Worm (Caenorhabditis elegans) whole organism, L1 larva: ENCODE data around the gene kreg-1.

Source experiments
- C04F5.9 ChIP-seq: sonication (generic microtip); optimal IDR thresholded peaks from 2 replicates; lab custom pipeline; 2016; ENCODE audit warnings: missing genetic modification characterization, missing compliant biosample characterization
- C16A3.4 ChIP-seq: fragments of 150-350 bp; optimal IDR thresholded peaks from 2 replicates; lab custom pipeline; 2014; ENCODE audit warnings: missing biosample characterization, missing genetic modification characterization
- C34B4.2 ChIP-seq: sonication (generic microtip); optimal IDR thresholded peaks from 2 replicates; lab custom pipeline; 2017; ENCODE audit warnings: mild to moderate bottlenecking, missing genetic modification characterization, missing compliant biosample characterization
- F16B12.6 ChIP-seq: fragments of 150-350 bp; optimal IDR thresholded peaks from 2 replicates; lab custom pipeline; 2014; ENCODE audit warnings: missing biosample characterization, missing genetic modification characterization
- aha-1 ChIP-seq: fragments of 150-350 bp; optimal IDR thresholded peaks from 2 replicates; lab custom pipeline; 2014; ENCODE audit warnings: missing biosample characterization, missing genetic modification characterization
- ama-1 ChIP-seq: fragments of 150-350 bp; optimal IDR thresholded peaks from 2 replicates; lab custom pipeline; 2014
- blmp-1 ChIP-seq: fragments of 150-350 bp; optimal IDR thresholded peaks from 2 replicates; lab custom pipeline; 2014; ENCODE audit warnings: missing biosample characterization, missing genetic modification characterization
- ceh-8 ChIP-seq: fragments of 200-800 bp; sonication (Bioruptor generic); optimal IDR thresholded peaks from 2 replicates; lab custom pipeline; 2018; ENCODE audit warnings: mild to moderate bottlenecking, missing genetic modification characterization, moderate library complexity, missing compliant biosample characterization
- ces-1 ChIP-seq: fragments of 150-350 bp; optimal IDR thresholded peaks from 2 replicates; lab custom pipeline; 2014; ENCODE audit warnings: missing biosample characterization, missing genetic modification reagents, missing genetic modification characterization
- dpl-1 ChIP-seq, 3 experiments: fragments of 150-350 bp in 2 of 3; sonication (generic microtip) in 1 of 3; optimal IDR thresholded peaks; 2 replicates each; lab custom pipeline; 2014 to 2017; ENCODE audit warnings: missing biosample characterization in 3 of 3, missing genetic modification characterization in 3 of 3, missing genetic modification reagents in 3 of 3
- dsc-1 ChIP-seq: sonication (generic microtip); optimal IDR thresholded peaks from 2 replicates; lab custom pipeline; 2016; ENCODE audit warnings: mild to moderate bottlenecking, missing genetic modification characterization, missing compliant biosample characterization
- ets-5 ChIP-seq: fragments of 200-800 bp; sonication (Bioruptor generic); IDR thresholded peaks from 2 replicates; pipeline ENCODE4 v1.3.6; 2022; ENCODE audit warnings: missing genetic modification characterization, missing compliant biosample characterization
- fkh-10 ChIP-seq: sonication (generic microtip); optimal IDR thresholded peaks from 2 replicates; lab custom pipeline; 2017; ENCODE audit warnings: missing biosample characterization, missing genetic modification reagents, missing genetic modification characterization
- fkh-4 ChIP-seq: sonication (generic microtip); optimal IDR thresholded peaks from 2 replicates; lab custom pipeline; 2016; ENCODE audit warnings: missing compliant biosample characterization, missing genetic modification characterization, borderline replicate concordance
- fkh-8 ChIP-seq: sonication (generic microtip); optimal IDR thresholded peaks from 2 replicates; lab custom pipeline; 2016; ENCODE audit warnings: mild to moderate bottlenecking, missing genetic modification characterization, missing compliant biosample characterization
- grh-1 ChIP-seq: fragments of 200-800 bp; sonication (Bioruptor generic); IDR thresholded peaks from 2 replicates; pipeline ENCODE4 v1.3.6; 2022; ENCODE audit warnings: missing genetic modification reagents, missing genetic modification characterization, missing compliant biosample characterization
- lin-13 ChIP-seq: fragments of 150-350 bp; optimal IDR thresholded peaks from 2 replicates; lab custom pipeline; 2014; ENCODE audit warnings: missing biosample characterization, missing genetic modification reagents, missing genetic modification characterization
- lin-14 ChIP-seq: fragments of 200-800 bp; sonication (Bioruptor generic); optimal IDR thresholded peaks from 2 replicates; lab custom pipeline; 2018; ENCODE audit warnings: mild to moderate bottlenecking, missing genetic modification characterization, moderate library complexity, missing compliant biosample characterization
- lin-35 ChIP-seq, 2 experiments: fragments of 150-350 bp; optimal IDR thresholded peaks; 2 replicates each; lab custom pipeline; 2014; ENCODE audit warnings: missing biosample characterization in 2 of 2, missing genetic modification characterization in 2 of 2, missing genetic modification reagents in 2 of 2
- lin-39 ChIP-seq: fragments of 150-350 bp; optimal IDR thresholded peaks from 2 replicates; lab custom pipeline; 2014; ENCODE audit warnings: missing biosample characterization, missing genetic modification reagents, missing genetic modification characterization
- mab-9 ChIP-seq: fragments of 200-800 bp; sonication (Bioruptor generic); IDR thresholded peaks from 2 replicates; pipeline ENCODE4 v1.3.6; 2022; ENCODE audit warnings: missing genetic modification reagents, missing genetic modification characterization, missing compliant biosample characterization
- mdl-1 ChIP-seq, 2 experiments: fragments of 150-350 bp; optimal IDR thresholded peaks; 2 replicates each; lab custom pipeline; 2014 to 2017; ENCODE audit warnings: missing biosample characterization in 2 of 2, missing genetic modification characterization in 2 of 2, inconsistent platforms in 1 of 2
- mef-2 ChIP-seq: fragments of 150-350 bp; optimal IDR thresholded peaks from 2 replicates; lab custom pipeline; 2014; ENCODE audit warnings: missing biosample characterization, missing genetic modification characterization
- mep-1 ChIP-seq: fragments of 150-350 bp; optimal IDR thresholded peaks from 2 replicates; lab custom pipeline; 2014; ENCODE audit warnings: missing biosample characterization, missing genetic modification characterization
- nhr-19 ChIP-seq: fragments of 200-800 bp; sonication (Bioruptor generic); conservative IDR thresholded peaks from 2 replicates; pipeline ENCODE4 v1.3.6; 2022; ENCODE audit warnings: missing genetic modification characterization, missing compliant biosample characterization
- nhr-20 ChIP-seq: sonication (generic microtip); optimal IDR thresholded peaks from 2 replicates; lab custom pipeline; 2016; ENCODE audit warnings: mild to moderate bottlenecking, missing genetic modification characterization, missing compliant biosample characterization
- nhr-47 ChIP-seq: sonication (generic microtip); optimal IDR thresholded peaks from 2 replicates; lab custom pipeline; 2016; ENCODE audit warnings: mild to moderate bottlenecking, missing genetic modification characterization, moderate library complexity, missing compliant biosample characterization
- nhr-71 ChIP-seq: sonication (generic microtip); optimal IDR thresholded peaks from 2 replicates; lab custom pipeline; 2016; ENCODE audit warnings: mild to moderate bottlenecking, missing genetic modification characterization, moderate library complexity, missing compliant biosample characterization
- nhr-77 ChIP-seq: fragments of 150-350 bp; optimal IDR thresholded peaks from 2 replicates; lab custom pipeline; 2014; ENCODE audit warnings: missing biosample characterization, missing genetic modification characterization
- pag-3 ChIP-seq: sonication (generic microtip); optimal IDR thresholded peaks from 2 replicates; lab custom pipeline; 2017; ENCODE audit warnings: missing genetic modification characterization, mild to moderate bottlenecking, missing compliant biosample characterization, antibody characterized with exemption, borderline replicate concordance; ENCODE audit not compliant: insufficient read depth
- pax-3 ChIP-seq: fragments of 200-800 bp; sonication (Bioruptor generic); optimal IDR thresholded peaks from 2 replicates; lab custom pipeline; 2018; ENCODE audit warnings: mild to moderate bottlenecking, missing genetic modification characterization, moderate library complexity, missing compliant biosample characterization
- pqm-1 ChIP-seq: sonication (generic microtip); optimal IDR thresholded peaks from 3 replicates; lab custom pipeline; 2017; ENCODE audit warnings: missing biosample characterization, missing genetic modification characterization
- snu-23 ChIP-seq: sonication (generic microtip); optimal IDR thresholded peaks from 2 replicates; lab custom pipeline; 2016; ENCODE audit warnings: missing genetic modification characterization, missing compliant biosample characterization
- unc-30 ChIP-seq: sonication (generic microtip); optimal IDR thresholded peaks from 2 replicates; lab custom pipeline; 2017; ENCODE audit warnings: missing biosample characterization, missing genetic modification characterization
- unc-62 ChIP-seq: fragments of 150-350 bp; optimal IDR thresholded peaks from 2 replicates; lab custom pipeline; 2014; ENCODE audit warnings: missing biosample characterization, missing genetic modification reagents, missing genetic modification characterization
- vab-15 ChIP-seq: sonication (generic microtip); optimal IDR thresholded peaks from 2 replicates; lab custom pipeline; 2017; ENCODE audit warnings: missing genotype, mild to moderate bottlenecking, missing genetic modification characterization, missing compliant biosample characterization
- xbp-1 ChIP-seq: sonication (generic microtip); optimal IDR thresholded peaks from 2 replicates; lab custom pipeline; 2016; ENCODE audit warnings: missing genetic modification characterization, missing compliant biosample characterization

kreg-1 gene

DNA sequence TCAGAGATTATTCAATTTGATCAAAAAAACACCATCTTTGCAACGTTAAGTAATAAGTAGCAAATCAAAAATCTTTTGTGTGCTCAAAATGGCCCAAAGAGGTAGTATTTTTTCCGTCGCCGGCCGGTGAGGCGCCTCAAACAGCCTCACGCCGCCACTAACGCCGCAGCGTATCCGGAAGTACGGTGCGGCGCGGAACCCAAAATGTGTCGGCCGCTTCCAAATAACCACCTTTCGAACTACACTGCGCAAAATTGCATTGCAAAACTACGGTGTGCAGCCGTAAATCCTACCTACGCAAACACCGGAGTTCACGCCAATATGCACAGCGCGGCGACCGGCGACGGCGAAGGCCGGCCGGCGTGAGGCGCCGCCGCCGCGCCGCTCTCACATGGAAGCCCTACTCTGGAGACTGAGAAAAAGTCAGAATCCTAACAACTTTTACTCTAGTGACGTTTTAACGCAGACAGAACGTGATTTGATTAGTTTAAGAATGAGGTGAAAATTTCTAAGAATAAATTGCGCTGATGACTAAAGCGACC, 32.1 kb downstream of the kreg-1 start:
- TF ChIP-seq lin-13 (GFP tag; lab: Kevin White, UChicago) (no peak), vab-15 (tag; lab: Kevin White, UChicago) (no peak), pqm-1 (tag; lab: Kevin White, UChicago) (no peak), lin-39 (no peak), lin-35 (GFP tag; optimal IDR thresholded peaks at IDR 0.05; lab: Kevin White, UChicago) (no peak), C04F5.9 (tag; lab: Kevin White, UChicago) (no peak), blmp-1 (no peak), unc-62 (no peak), mab-9 (GFP tag; lab: Robert Waterston, UW) (no peak), mep-1 (tag; lab: Kevin White, UChicago) (no peak)

DNA sequence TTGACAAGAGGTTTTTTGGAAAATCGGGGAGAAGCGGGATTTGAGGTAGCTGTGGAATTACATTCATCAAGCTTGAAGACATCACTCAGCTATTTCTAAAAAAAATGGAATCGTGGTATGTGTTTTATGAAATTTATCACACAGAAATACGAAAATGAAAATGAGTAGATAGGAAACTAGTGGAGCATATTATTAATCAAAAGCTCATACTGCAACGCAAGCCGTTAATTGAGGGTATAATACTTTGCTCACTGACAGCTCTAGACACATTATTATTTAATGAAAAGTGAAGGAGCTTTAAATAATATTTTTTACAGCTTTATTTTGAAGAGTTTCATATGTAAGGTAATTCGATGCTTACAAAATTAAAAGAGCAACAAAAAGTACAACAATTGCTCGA, 33.3 kb downstream of the kreg-1 start, which contains the start of gene M02D8.7:
M02D8.7 (minus strand) TSS at position 101 of the 400 bp plus-strand sequence.
- TF ChIP-seq C04F5.9 (tag; lab: Kevin White, UChicago) (no peak), nhr-77 (no peak), pag-3 (tag; lab: Kevin White, UChicago) (no peak), aha-1 (tag; lab: Kevin White, UChicago) (no peak), nhr-19 (GFP tag; lab: Robert Waterston, UW) (no peak), lin-14 (GFP tag; lab: Kevin White, UChicago) (no peak), lin-39 (no peak), blmp-1 (no peak), F16B12.6 (tag; lab: Kevin White, UChicago) (no peak)

DNA sequence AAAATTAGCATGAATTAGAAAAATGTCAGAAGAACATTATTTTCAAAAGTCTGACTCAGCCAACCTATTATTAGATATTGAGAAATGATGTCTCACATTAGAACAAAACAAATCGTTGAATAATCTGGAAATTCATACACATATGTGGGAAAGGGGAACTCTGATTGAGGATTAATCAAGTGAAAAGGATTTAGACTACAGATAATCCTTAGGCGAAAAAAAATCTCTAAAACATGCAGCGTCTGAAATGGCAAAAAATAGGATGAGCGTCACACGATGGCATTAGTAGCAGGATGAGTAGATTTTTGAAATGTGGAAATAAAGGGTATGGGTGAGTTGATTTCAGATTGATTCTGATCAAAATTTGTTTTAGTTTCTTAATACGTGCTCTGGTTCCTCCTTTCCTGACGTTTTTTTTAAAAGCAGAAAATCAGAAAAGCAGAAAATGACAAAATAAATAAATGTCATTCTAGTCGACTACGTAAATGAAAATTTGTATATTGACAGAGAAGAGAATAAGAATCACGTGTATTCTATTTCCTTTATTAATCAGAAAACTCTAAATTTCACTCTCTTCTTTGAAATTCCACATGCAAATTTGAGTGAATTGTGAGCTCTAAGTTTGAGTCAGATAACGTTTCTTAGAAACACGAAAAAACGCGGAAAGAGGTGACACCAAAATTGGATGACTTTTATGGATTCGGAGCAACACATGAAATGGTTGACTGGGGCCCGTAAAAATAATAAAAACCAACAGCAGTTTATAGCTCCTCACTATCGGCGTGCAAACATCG, 34.8 kb downstream of the kreg-1 start:
- TF ChIP-seq nhr-20 (peak; percentile 20), mab-9 (GFP tag; lab: Robert Waterston, UW) (no peak), xbp-1 (tag; lab: Kevin White, UChicago) (no peak), mef-2 (tag; lab: Kevin White, UChicago) (no peak), ces-1 (no peak), ets-5 (no peak), unc-30 (no peak), C34B4.2 (tag; lab: Kevin White, UChicago) (no peak), ceh-8 (GFP tag; lab: Kevin White, UChicago) (peak; percentile 54), nhr-47 (peak; percentile 44), dsc-1 (peak; percentile 91), fkh-10 (peak; percentile 18), grh-1 (no peak), C16A3.4 (tag; lab: Kevin White, UChicago) (no peak), nhr-71 (peak; percentile 66), snu-23 (GFP tag; lab: Kevin White, UChicago) (no peak), mdl-1 (tag; optimal IDR thresholded peaks at IDR 0.05; lab: Kevin White, UChicago) (no peak), fkh-4 (tag; lab: Kevin White, UChicago) (no peak), pax-3 (peak; percentile 12), ama-1 (lab: Kevin White, UChicago) (no peak), dpl-1 (GFP tag; optimal IDR thresholded peaks at IDR 0.05; lab: Kevin White, UChicago) (no peak), fkh-8 (tag; lab: Kevin White, UChicago) (peak; percentile 74)
- TF ChIP-seq, all 84 proteins: peak for 8
